Worm (Caenorhabditis elegans): ENCODE data around the gene F19H6.4.

DNA sequence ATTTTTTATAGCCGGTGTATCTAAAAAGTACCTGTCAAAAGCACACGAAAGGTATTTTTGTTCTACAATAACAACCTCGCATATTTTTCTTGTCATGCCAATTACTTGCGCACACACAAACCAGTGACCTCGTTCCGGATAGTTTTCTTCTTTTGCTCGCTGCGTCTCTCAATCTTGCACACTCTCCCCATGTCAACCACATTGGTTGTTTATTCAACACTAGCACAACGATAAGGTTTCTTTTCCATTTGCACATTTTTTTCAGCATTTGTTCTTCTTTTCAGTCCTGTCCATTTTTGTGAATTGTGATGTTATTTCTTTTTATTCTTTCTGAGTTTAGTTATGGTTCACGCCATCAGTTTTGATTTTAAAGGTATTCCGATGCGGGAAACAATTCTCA lies 15.3 kb upstream of the F19H6.4 start, which contains the start of gene F42F12.3:
- no peak for TF ChIP-seq tab-1 (GFP tag; IDR thresholded peaks at IDR 0.05)
- TF ChIP-seq ztf-29 (GFP tag; IDR thresholded peaks at IDR 0.05): no peak
- no peak for TF ChIP-seq med-1 (GFP tag; optimal IDR thresholded peaks at IDR 0.05; ENCODE audit: insufficient read depth)
- no peak for TF ChIP-seq ref-1 (GFP tag; conservative IDR thresholded peaks at IDR 0.05)
- TF ChIP-seq flt-1 (GFP tag; IDR thresholded peaks at IDR 0.05): no peak
